Worm (Caenorhabditis elegans) whole organism, L4 larva: ENCODE measurements around the gene ten-1.

ENCODE experiments used
- ZK337.2 ChIP-seq: fragments of 200-800 bp; sonication (Bioruptor generic); IDR thresholded peaks from 2 replicates; pipeline ENCODE4 v1.3.6; 2022; ENCODE audit warnings: missing genetic modification reagents, missing genetic modification characterization, missing compliant biosample characterization
- aha-1 ChIP-seq: fragments of 150-350 bp; peaks from one replicate; lab custom pipeline; 2014; ENCODE audit warnings: missing biosample characterization, missing genetic modification characterization
- daf-12 ChIP-seq: fragments of 150-350 bp; optimal IDR thresholded peaks from 2 replicates; lab custom pipeline; 2014; ENCODE audit warnings: missing biosample characterization, missing genetic modification reagents, missing genetic modification characterization
- daf-19 ChIP-seq: fragments of 200-800 bp; sonication (Bioruptor generic); conservative IDR thresholded peaks from 2 replicates; pipeline ENCODE4 v1.3.6; 2022; ENCODE audit warnings: missing genetic modification characterization, missing compliant biosample characterization
- egl-43 ChIP-seq: fragments of 200-800 bp; sonication (Bioruptor generic); IDR thresholded peaks from 2 replicates; pipeline ENCODE4 v1.3.6; 2022; ENCODE audit warnings: missing genetic modification reagents, missing genetic modification characterization, missing compliant biosample characterization
- fos-1 ChIP-seq: fragments of 150-350 bp; optimal IDR thresholded peaks from 2 replicates; lab custom pipeline; 2014; ENCODE audit warnings: missing biosample characterization, missing genetic modification characterization
- hif-1 ChIP-seq, 2 experiments: sonication (generic microtip); optimal IDR thresholded peaks; 2 replicates each; lab custom pipeline; 2016 to 2017; ENCODE audit warnings: missing compliant biosample characterization in 2 of 2, missing genetic modification characterization in 2 of 2, missing genetic modification reagents in 2 of 2, missing genotype in 2 of 2, mild to moderate bottlenecking in 1 of 2
- lir-3 ChIP-seq: sonication (generic microtip); optimal IDR thresholded peaks from 2 replicates; lab custom pipeline; 2016; ENCODE audit warnings: mild to moderate bottlenecking, missing genetic modification characterization, missing compliant biosample characterization
- mxl-3 ChIP-seq: fragments of 200-800 bp; sonication (Bioruptor generic); optimal IDR thresholded peaks from 2 replicates; lab custom pipeline; 2018; ENCODE audit warnings: mild to moderate bottlenecking, missing genetic modification characterization, missing compliant biosample characterization
- nhr-11 ChIP-seq: fragments of 150-350 bp; optimal IDR thresholded peaks from 2 replicates; lab custom pipeline; 2014; ENCODE audit warnings: missing biosample characterization, missing genetic modification characterization
- saeg-2 ChIP-seq: fragments of 200-800 bp; sonication (Bioruptor generic); IDR thresholded peaks from 2 replicates; pipeline ENCODE4 v1.3.6; 2022; ENCODE audit warnings: missing genetic modification reagents, missing genetic modification characterization, missing compliant biosample characterization
- zip-11 ChIP-seq: fragments of 200-800 bp; sonication (Bioruptor generic); IDR thresholded peaks from 2 replicates; pipeline ENCODE4 v1.3.6; 2022; ENCODE audit warnings: missing genetic modification characterization, missing compliant biosample characterization
- ztf-7 ChIP-seq: fragments of 150-350 bp; optimal IDR thresholded peaks from 2 replicates; lab custom pipeline; 2014; ENCODE audit warnings: missing biosample characterization, missing genetic modification characterization

- TF ChIP-seq lir-3 (tag; lab: Kevin White, UChicago) (no peak), fos-1 (tag; lab: Kevin White, UChicago) (no peak), zip-11 (GFP tag; lab: Robert Waterston, UW) (no peak), daf-12 (no peak), daf-19 (GFP tag; lab: Robert Waterston, UW) (no peak), saeg-2 (GFP tag; lab: Robert Waterston, UW) (no peak), mxl-3 (GFP tag; lab: Kevin White, UChicago) (no peak), egl-43 (GFP tag; lab: Robert Waterston, UW) (no peak), nhr-11 (tag; lab: Kevin White, UChicago) (no peak), ztf-7 (no peak), aha-1 (tag; lab: Kevin White, UChicago) (no peak), ZK337.2 (GFP tag; lab: Robert Waterston, UW) (no peak), hif-1 (tag; optimal IDR thresholded peaks at IDR 0.05; lab: Kevin White, UChicago) (no peak)
Measured at ce11 chrIII:6795326-6795725, 25.4 kb upstream of the ten-1 start, which contains the start of gene R05H11.1.
